Worm (Caenorhabditis elegans) whole organism, L1 larva: ENCODE results near the gene C54F6.20.
"Not testable (repeated sequence)": the region's sequence is repeated elsewhere in the genome, so short reads cannot be mapped to it uniquely, and the experiment has no call there.

Experiments
- ceh-88 ChIP-seq: fragments of 200-800 bp; sonication (Bioruptor generic); IDR thresholded peaks from 2 replicates; pipeline ENCODE4 v1.3.6; 2022; ENCODE audit warnings: missing genetic modification characterization, missing compliant biosample characterization
- efl-1 ChIP-seq, 4 experiments: fragments of 150-350 bp; optimal IDR thresholded peaks in 3 of 4; peaks in 1 of 4; 1 replicate in 1 of 4; 2 replicates in 3 of 4; lab custom pipeline; 2014; ENCODE audit warnings: missing biosample characterization in 2 of 4, missing genetic modification characterization in 2 of 4, missing genetic modification reagents in 2 of 4
- egl-27 ChIP-seq, 2 experiments: fragments of 150-350 bp in 1 of 2; sonication (generic microtip); optimal IDR thresholded peaks; 3 replicates each; lab custom pipeline; 2017 to 2018; ENCODE audit warnings: missing biosample characterization in 2 of 2, missing genetic modification characterization in 2 of 2, missing genetic modification reagents in 2 of 2
- elt-3 ChIP-seq, 6 experiments: fragments of 150-350 bp in 1 of 6; sonication (generic microtip); optimal IDR thresholded peaks; 2 replicates each; lab custom pipeline; 2017 to 2018; ENCODE audit warnings: missing biosample characterization in 6 of 6, missing genetic modification characterization in 6 of 6, inconsistent platforms in 1 of 6

ce11 chrV:7548499-7548898, 24.0 kb downstream of the C54F6.20 start:
- TF ChIP-seq elt-3 (tag; optimal IDR thresholded peaks at IDR 0.05; lab: Kevin White, UChicago); egl-27 (tag; optimal IDR thresholded peaks at IDR 0.05; lab: Kevin White, UChicago); ceh-88; efl-1 (optimal IDR thresholded peaks at IDR 0.05; lab: Kevin White, UChicago); efl-1 (GFP tag; optimal IDR thresholded peaks at IDR 0.05 in 1 of 2; lab: Kevin White, UChicago): not testable (repeated sequence)
